Worm (Caenorhabditis elegans): ENCODE measurements around the gene Y17G7B.23.
A peak's percentile ranks its signal among the peaks of the same experiment; 100 is the strongest.

ce11 chrII:12050607-12051006 lies 51.6 kb downstream of the Y17G7B.23 start:
- TF ChIP-seq snpc-4 (tag; optimal IDR thresholded peaks at IDR 0.05) (no peak), nhr-25 (tag; optimal IDR thresholded peaks at IDR 0.05; ENCODE audit: borderline replicate concordance, insufficient read depth) (peak; percentile 27), mxl-2 (GFP tag; conservative IDR thresholded peaks at IDR 0.05) (no peak), lin-39 (tag; optimal IDR thresholded peaks at IDR 0.05) (no peak), nhr-102 (tag; optimal IDR thresholded peaks at IDR 0.05) (no peak)

Data from whole organism, L4 larva.